Worm (Caenorhabditis elegans): ENCODE measurements around the gene ncx-2.

The ncx-2 gene

ce11 chrV:5312453-5312852 is 9.0 kb downstream of the ncx-2 start, which contains the start of gene C10G8.3:
Gene C10G8.3, plus strand, starts transcription at chrV:5312753.
- TF ChIP-seq attf-4 (tag; optimal IDR thresholded peaks at IDR 0.05) (no peak), nhr-111 (GFP tag; optimal IDR thresholded peaks at IDR 0.05) (no peak), unc-62 (GFP tag; optimal IDR thresholded peaks at IDR 0.05 in 1 of 2) (peak in 1 of 2 experiments; percentile 45), unc-62 (tag; optimal IDR thresholded peaks at IDR 0.05) (no peak), lin-39 (tag; optimal IDR thresholded peaks at IDR 0.05) (no peak)

- TF ChIP-seq lin-1 (GFP tag; IDR thresholded peaks at IDR 0.05) (no peak), unc-62 (GFP tag; optimal IDR thresholded peaks at IDR 0.05 in 1 of 2) (peak in 1 of 2 experiments; percentile 50), unc-62 (tag; optimal IDR thresholded peaks at IDR 0.05) (no peak)
These were observed 10.6 kb downstream of the ncx-2 start, which contains the start of gene C10G8.2 for ce11 chrV:5314104-5314503. Gene C10G8.2, plus strand, starts transcription at chrV:5314404.

DNA sequence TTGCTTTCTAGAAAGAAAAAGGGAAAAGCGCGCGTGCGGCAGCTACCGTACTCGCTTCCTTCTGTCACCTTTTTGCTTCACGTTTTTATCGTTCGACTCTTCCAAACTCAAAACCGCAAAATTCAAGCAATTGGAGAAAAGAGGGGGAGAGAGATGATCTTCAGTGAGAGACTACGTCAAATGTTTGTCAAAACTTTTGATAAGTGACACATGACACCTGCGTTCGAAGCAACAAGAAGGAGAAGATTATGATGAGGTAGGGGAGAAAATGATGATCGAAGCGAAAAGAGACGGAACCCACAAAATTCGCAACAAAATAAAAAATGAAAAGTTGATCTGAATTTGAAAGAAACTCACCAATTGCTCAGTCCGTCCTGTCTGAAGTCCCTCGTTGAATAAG is 14.9 kb downstream of the ncx-2 start:
- TF ChIP-seq ZK337.2 (GFP tag; IDR thresholded peaks at IDR 0.05) (no peak), duxl-1 (tag; optimal IDR thresholded peaks at IDR 0.05; ENCODE audit: poor library complexity) (no peak), snpc-1.2 (GFP tag; IDR thresholded peaks at IDR 0.05) (no peak), unc-62 (GFP tag; optimal IDR thresholded peaks at IDR 0.05 in 1 of 2) (peak in 1 of 2 experiments; percentile 97), unc-62 (tag; optimal IDR thresholded peaks at IDR 0.05) (no peak), ztf-11 (tag; optimal IDR thresholded peaks at IDR 0.05) (no peak), nhr-76 (tag; optimal IDR thresholded peaks at IDR 0.05) (no peak)

- TF ChIP-seq jun-1 (tag; optimal IDR thresholded peaks at IDR 0.05) (no peak), set-16 (GFP tag; IDR thresholded peaks at IDR 0.05) (peak; percentile 42; the same call in 1 of the 2 replicates)
These were observed 16.0 kb downstream of the ncx-2 start, which contains the start of gene ceh-34 for ce11 chrV:5319477-5319876. Gene ceh-34, minus strand, starts transcription at chrV:5319577.

ce11 chrV:5322815-5323214 is 19.3 kb downstream of the ncx-2 start:
- TF ChIP-seq daf-8 (GFP tag; IDR thresholded peaks at IDR 0.05) (no peak), unc-62 (GFP tag; optimal IDR thresholded peaks at IDR 0.05 in 1 of 2) (peak in 1 of 2 experiments; percentile 60), unc-62 (tag; optimal IDR thresholded peaks at IDR 0.05) (no peak)

DNA sequence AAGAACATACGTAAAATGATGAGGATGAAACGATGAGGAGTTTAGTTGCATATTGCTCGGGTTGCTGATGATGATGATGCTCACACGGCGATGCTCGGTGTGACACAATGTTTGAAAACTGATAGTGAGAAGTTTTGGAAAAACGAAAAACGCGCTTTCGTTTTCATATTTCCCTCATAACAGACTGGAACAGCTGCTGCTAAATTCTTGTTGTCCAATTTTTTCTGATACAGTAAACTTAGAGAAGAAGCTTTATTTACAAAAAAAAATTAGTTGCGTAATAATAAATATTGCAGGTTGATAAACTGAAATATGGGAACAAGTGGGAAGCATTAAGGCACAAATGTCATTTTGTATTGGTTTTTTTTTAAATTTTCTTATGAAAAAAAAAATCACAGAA is 21.1 kb downstream of the ncx-2 start, which contains the start of gene ceh-33:
ceh-33 (minus strand) TSS at position 101 of the 400 bp plus-strand sequence.
- no peak for TF ChIP-seq unc-39 (tag; optimal IDR thresholded peaks at IDR 0.05)
- no peak for TF ChIP-seq ces-1 (GFP tag; optimal IDR thresholded peaks at IDR 0.05)
- no peak for TF ChIP-seq nhr-25 (tag; optimal IDR thresholded peaks at IDR 0.05; ENCODE audit: borderline replicate concordance, insufficient read depth)
- peak; percentile 18 for TF ChIP-seq aha-1 (tag)
- peak in 1 of 2 experiments; percentile 55 for TF ChIP-seq unc-62 (GFP tag; optimal IDR thresholded peaks at IDR 0.05 in 1 of 2)
- TF ChIP-seq unc-62 (tag; optimal IDR thresholded peaks at IDR 0.05): no peak

ce11 chrV:5328314-5328713 is 24.8 kb downstream of the ncx-2 start, which contains the start of gene C10G8.8:
Gene C10G8.8, minus strand, starts transcription at chrV:5328414.
- no peak for TF ChIP-seq lin-38 (GFP tag; IDR thresholded peaks at IDR 0.05)
- TF ChIP-seq dve-1 (tag; optimal IDR thresholded peaks at IDR 0.05; ENCODE audit: insufficient read depth): no peak
- no peak for TF ChIP-seq pha-4 (GFP tag; IDR thresholded peaks at IDR 0.05)
- no peak for TF ChIP-seq pha-4 (tag; optimal IDR thresholded peaks at IDR 0.05)
- TF ChIP-seq sdz-12 (GFP tag; optimal IDR thresholded peaks at IDR 0.05): no peak
- no peak for TF ChIP-seq T20F7.1 (GFP tag; optimal IDR thresholded peaks at IDR 0.05)
- TF ChIP-seq F26F4.8 (GFP tag; conservative IDR thresholded peaks at IDR 0.05): no peak
- no peak for TF ChIP-seq ceh-28 (tag; optimal IDR thresholded peaks at IDR 0.05)
